Fruit fly (Drosophila melanogaster) whole organism, pupa: Measurements from ENCODE around the gene CG31974.

Experiments used
- CG10348 ChIP-seq: fragments of 200-800 bp; sonication (Bioruptor generic); IDR thresholded peaks from 2 replicates; pipeline ENCODE4 v1.3.6; 2022; ENCODE audit warnings: missing biosample characterization, missing genetic modification characterization
- CG12605 ChIP-seq: fragments of 200-800 bp; sonication (Bioruptor generic); IDR thresholded peaks from 2 replicates; pipeline ENCODE4 v1.3.6; 2022; ENCODE audit warnings: missing biosample characterization, missing genetic modification characterization
- CG13204 ChIP-seq: fragments of 200-800 bp; sonication (Bioruptor generic); optimal IDR thresholded peaks from 2 replicates; lab custom pipeline; 2018; ENCODE audit warnings: missing biosample characterization, mild to moderate bottlenecking, missing genetic modification characterization, moderate library complexity
- CG14655 ChIP-seq: fragments of 200-800 bp; sonication (Bioruptor generic); optimal IDR thresholded peaks from 3 replicates; lab custom pipeline; 2017; ENCODE audit warnings: mild to moderate bottlenecking, missing biosample characterization, missing genetic modification reagents, missing genetic modification characterization
- CG15710 ChIP-seq: fragments of 200-800 bp; sonication (Bioruptor generic); optimal IDR thresholded peaks from 2 replicates; lab custom pipeline; 2018; ENCODE audit warnings: missing biosample characterization, mild to moderate bottlenecking, missing genetic modification characterization, moderate library complexity
- CG17806 ChIP-seq: fragments of 200-800 bp; sonication (Bioruptor generic); optimal IDR thresholded peaks from 2 replicates; lab custom pipeline; 2018; ENCODE audit warnings: missing biosample characterization, mild to moderate bottlenecking, missing genetic modification characterization, moderate library complexity
- CG32121 ChIP-seq: fragments of 200-800 bp; sonication (Bioruptor generic); IDR thresholded peaks from 2 replicates; pipeline ENCODE4 v1.3.6; 2022; ENCODE audit warnings: missing biosample characterization, missing genetic modification characterization
- CG34367 ChIP-seq: fragments of 200-800 bp; sonication (Bioruptor generic); optimal IDR thresholded peaks from 2 replicates; lab custom pipeline; 2018; ENCODE audit warnings: missing biosample characterization, mild to moderate bottlenecking, missing genetic modification characterization
- CG4496 ChIP-seq: fragments of 200-800 bp; sonication (Bioruptor generic); IDR thresholded peaks from 3 replicates; pipeline ENCODE4 v1.3.6; 2022; ENCODE audit warnings: missing biosample characterization, missing genetic modification characterization
- CG8159 ChIP-seq: fragments of 200-800 bp; sonication (Bioruptor generic); optimal IDR thresholded peaks from 3 replicates; lab custom pipeline; 2018; ENCODE audit warnings: missing biosample characterization, mild to moderate bottlenecking, missing genetic modification characterization, moderate library complexity
- CG8301 ChIP-seq: fragments of 200-800 bp; sonication (Bioruptor generic); optimal IDR thresholded peaks from 2 replicates; lab custom pipeline; 2018; ENCODE audit warnings: missing biosample characterization, mild to moderate bottlenecking, missing genetic modification characterization
- CG9948 ChIP-seq: fragments of 200-800 bp; sonication (Bioruptor generic); optimal IDR thresholded peaks from 2 replicates; lab custom pipeline; 2018; ENCODE audit warnings: missing biosample characterization, mild to moderate bottlenecking, missing genetic modification characterization, moderate library complexity
- D1 ChIP-seq: fragments of 200-800 bp; sonication (Bioruptor generic); optimal IDR thresholded peaks from 2 replicates; lab custom pipeline; 2018; ENCODE audit warnings: missing biosample characterization, mild to moderate bottlenecking, missing genetic modification characterization, moderate library complexity
- EcR ChIP-seq: fragments of 200-800 bp; sonication (Bioruptor generic); optimal IDR thresholded peaks from 3 replicates; lab custom pipeline; 2019; ENCODE audit warnings: missing biosample characterization, missing genetic modification characterization, mild to moderate bottlenecking, moderate library complexity, missing genetic modification reagents
- Ets98B ChIP-seq: fragments of 200-800 bp; sonication (Bioruptor generic); IDR thresholded peaks from 2 replicates; pipeline ENCODE4 v1.3.6; 2022; ENCODE audit warnings: missing biosample characterization, missing genetic modification characterization
- Pif1A ChIP-seq: fragments of 200-800 bp; sonication (Bioruptor generic); optimal IDR thresholded peaks from 3 replicates; lab custom pipeline; 2016; ENCODE audit warnings: missing biosample characterization, missing genetic modification characterization
- Pif1B ChIP-seq: fragments of 200-800 bp; sonication (Bioruptor generic); optimal IDR thresholded peaks from 3 replicates; lab custom pipeline; 2016; ENCODE audit warnings: missing biosample characterization, missing genetic modification characterization
- Snoo ChIP-seq: fragments of 200-800 bp; sonication (Bioruptor generic); optimal IDR thresholded peaks from 3 replicates; lab custom pipeline; 2017; ENCODE audit warnings: missing biosample characterization, mild to moderate bottlenecking, missing genetic modification characterization, inconsistent platforms
- fd96Ca ChIP-seq: fragments of 200-800 bp; sonication (Bioruptor generic); IDR thresholded peaks from 3 replicates; pipeline ENCODE4 v1.3.6; 2022; ENCODE audit warnings: missing biosample characterization, missing genetic modification characterization
- gl ChIP-seq: fragments of 200-800 bp; sonication (Bioruptor generic); optimal IDR thresholded peaks from 2 replicates; lab custom pipeline; 2018; ENCODE audit warnings: missing biosample characterization, mild to moderate bottlenecking, missing genetic modification characterization
- rn ChIP-seq: fragments of 200-800 bp; sonication (Bioruptor generic); IDR thresholded peaks from 2 replicates; pipeline ENCODE4 v1.3.6; 2022; ENCODE audit warnings: missing biosample characterization, missing genetic modification characterization

CG31974 gene

DNA sequence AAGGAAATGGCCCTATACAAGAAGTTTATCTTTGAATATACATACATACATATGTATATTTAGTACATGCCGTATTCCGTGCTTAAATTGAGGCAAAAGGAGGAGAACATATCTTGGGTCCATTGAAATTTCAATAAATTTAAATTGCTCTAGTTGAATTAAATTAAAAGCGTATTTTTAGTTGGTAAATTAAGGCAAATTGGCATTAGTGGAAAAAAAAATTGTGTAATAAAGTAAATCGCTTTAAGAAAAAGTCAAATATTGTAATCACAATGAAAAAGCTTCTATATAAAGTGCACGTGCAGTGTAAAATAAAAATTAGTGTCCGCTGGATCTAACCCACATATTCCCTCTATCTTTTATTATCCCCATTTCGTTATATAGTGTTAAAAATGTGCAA is 19.3 kb upstream of the CG31974 start:
- TF ChIP-seq fd96Ca (GFP tag; lab: Robert Waterston, UW) (no peak), gl (tag; lab: Kevin White, UChicago) (no peak), EcR (GFP tag; lab: Kevin White, UChicago) (no peak), CG8301 (tag; lab: Kevin White, UChicago) (no peak), CG4496 (no peak), CG32121 (no peak), D1 (tag; lab: Kevin White, UChicago) (peak; percentile 59), CG9948 (tag; lab: Kevin White, UChicago) (peak; percentile 10), Pif1B (GFP tag; lab: Kevin White, UChicago) (no peak), CG8159 (no peak), CG14655 (no peak), Ets98B (GFP tag; lab: Robert Waterston, UW) (no peak), Pif1A (GFP tag; lab: Kevin White, UChicago) (no peak), rn (GFP tag; lab: Robert Waterston, UW) (no peak)

dm6 chr2L:161453-162175 is 18.7 kb upstream of the CG31974 start:
- TF ChIP-seq Ets98B (GFP tag; lab: Robert Waterston, UW) (no peak), CG8301 (tag; lab: Kevin White, UChicago) (peak; percentile 55), Snoo (tag; lab: Kevin White, UChicago) (peak; percentile 19), CG13204 (GFP tag; lab: Kevin White, UChicago) (peak; percentile 28), Pif1A (GFP tag; lab: Kevin White, UChicago) (peak; percentile 2), CG34367 (tag; lab: Kevin White, UChicago) (peak; percentile 29), CG10348 (no peak), CG15710 (tag; lab: Kevin White, UChicago) (peak; percentile 23), fd96Ca (GFP tag; lab: Robert Waterston, UW) (no peak), gl (tag; lab: Kevin White, UChicago) (peak; percentile 40), CG8159 (peak; percentile 35), Pif1B (GFP tag; lab: Kevin White, UChicago) (peak; percentile 76), EcR (GFP tag; lab: Kevin White, UChicago) (peak; percentile 67), CG14655 (peak; percentile 56)

- TF ChIP-seq CG34367 (tag; lab: Kevin White, UChicago) (peak; percentile 77), Pif1A (GFP tag; lab: Kevin White, UChicago) (peak; percentile 89), Snoo (tag; lab: Kevin White, UChicago) (peak; percentile 77), CG14655 (peak; percentile 88), D1 (tag; lab: Kevin White, UChicago) (peak; percentile 4), CG32121 (no peak), CG9948 (tag; lab: Kevin White, UChicago) (peak; percentile 64), EcR (GFP tag; lab: Kevin White, UChicago) (peak; percentile 69), Ets98B (GFP tag; lab: Robert Waterston, UW) (no peak), CG13204 (GFP tag; lab: Kevin White, UChicago) (peak; percentile 85), CG15710 (tag; lab: Kevin White, UChicago) (peak; percentile 90), CG8301 (tag; lab: Kevin White, UChicago) (peak; percentile 73), Pif1B (GFP tag; lab: Kevin White, UChicago) (peak; percentile 92), fd96Ca (GFP tag; lab: Robert Waterston, UW) (no peak), gl (tag; lab: Kevin White, UChicago) (peak; percentile 94), CG17806 (tag; lab: Kevin White, UChicago) (peak; percentile 62), CG4496 (no peak), CG8159 (peak; percentile 72)
These were observed 17.9 kb upstream of the CG31974 start for dm6 chr2L:160581-161452.

- TF ChIP-seq CG8159: peak; percentile 7
- TF ChIP-seq CG34367 (tag; lab: Kevin White, UChicago): peak; percentile 14
- TF ChIP-seq CG15710 (tag; lab: Kevin White, UChicago): no peak
- TF ChIP-seq D1 (tag; lab: Kevin White, UChicago): no peak
- TF ChIP-seq CG13204 (GFP tag; lab: Kevin White, UChicago): no peak
- no peak for TF ChIP-seq CG4496
- TF ChIP-seq fd96Ca (GFP tag; lab: Robert Waterston, UW): no peak
- peak; percentile 54 for TF ChIP-seq Pif1B (GFP tag; lab: Kevin White, UChicago)
- TF ChIP-seq CG10348: no peak
- TF ChIP-seq Snoo (tag; lab: Kevin White, UChicago): peak; percentile 17
- TF ChIP-seq CG17806 (tag; lab: Kevin White, UChicago): no peak
- TF ChIP-seq EcR (GFP tag; lab: Kevin White, UChicago): peak; percentile 66
- peak; percentile 18 for TF ChIP-seq gl (tag; lab: Kevin White, UChicago)
- no peak for TF ChIP-seq Pif1A (GFP tag; lab: Kevin White, UChicago)
- no peak for TF ChIP-seq CG9948 (tag; lab: Kevin White, UChicago)
- TF ChIP-seq CG14655: no peak
- TF ChIP-seq CG32121: no peak
- no peak for TF ChIP-seq rn (GFP tag; lab: Robert Waterston, UW)
- TF ChIP-seq CG8301 (tag; lab: Kevin White, UChicago): no peak
- no peak for TF ChIP-seq Ets98B (GFP tag; lab: Robert Waterston, UW)
- TF ChIP-seq CG12605 (GFP tag; lab: Robert Waterston, UW): no peak
These were observed 15.9 kb upstream of the CG31974 start, which contains the start of the genes CG33635 and spen for dm6 chr2L:158649-159257. CG33635 (minus strand) TSS chr2L:158664. spen (plus strand) TSS chr2L:159032.
